Fruit fly (Drosophila melanogaster) whole organism: ENCODE results near the gene Zip99C.

Source experiments
- CG8478 ChIP-seq: fragments of >200 bp; optimal IDR thresholded peaks from 2 replicates; lab custom pipeline; 2018; ENCODE audit warnings: inconsistent platforms
- Dll ChIP-seq: fragments of >200 bp; optimal IDR thresholded peaks from 2 replicates; lab custom pipeline; 2017
- EcR ChIP-seq, 2 experiments: fragments of >200 bp; optimal IDR thresholded peaks; 2 replicates each; lab custom pipeline; 2017; ENCODE audit warnings: missing biosample characterization in 2 of 2, missing genetic modification characterization in 2 of 2, missing genetic modification reagents in 2 of 2
- pan ChIP-seq: fragments of >200 bp; optimal IDR thresholded peaks from 2 replicates; lab custom pipeline; 2017
- psq ChIP-seq: fragments of >200 bp; optimal IDR thresholded peaks from 2 replicates; lab custom pipeline; 2017
- usp ChIP-seq: fragments of >200 bp; optimal IDR thresholded peaks from 2 replicates; lab custom pipeline; 2017; ENCODE audit warnings: missing biosample characterization, missing genetic modification characterization, mixed read lengths

The Zip99C gene

dm6 chr3R:29818434-29819268, 50.0 kb downstream of the Zip99C start, which contains the start of gene neo:
Gene neo, plus strand, starts transcription at chr3R:29819131.
- TF ChIP-seq CG8478 (lab: Kevin White, UChicago) (no peak), Dll (lab: Kevin White, UChicago) (peak; percentile 16)

DNA sequence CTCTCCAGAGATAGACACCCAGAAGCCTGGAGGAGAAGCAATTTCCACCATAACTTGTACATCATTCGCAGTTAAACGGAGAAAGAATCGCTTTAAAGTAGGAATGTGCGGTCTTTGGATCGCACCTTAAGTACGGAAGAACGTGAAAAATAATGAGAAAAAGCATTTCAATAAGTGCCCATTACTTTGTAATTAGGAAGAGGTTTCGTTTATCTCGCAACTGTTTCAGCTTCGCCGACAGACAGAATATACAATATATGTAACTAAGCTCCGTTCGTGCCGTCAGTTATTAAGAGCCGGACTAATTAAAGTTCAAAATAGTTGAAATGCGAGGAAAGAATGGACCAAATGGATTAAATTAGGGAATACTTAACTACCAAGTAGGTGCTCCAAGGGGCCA, 51.0 kb downstream of the Zip99C start, which contains the start of gene CG7829:
CG7829 (minus strand) TSS at position 101 of the 400 bp plus-strand sequence.
- TF ChIP-seq Dll (lab: Kevin White, UChicago) (no peak), pan (lab: Kevin White, UChicago) (no peak), psq (no peak), usp (GFP tag; lab: Kevin White, UChicago) (no peak), EcR (GFP tag; optimal IDR thresholded peaks at IDR 0.05; lab: Kevin White, UChicago) (no peak), CG8478 (lab: Kevin White, UChicago) (no peak)

- TF ChIP-seq Dll (lab: Kevin White, UChicago) (no peak), pan (lab: Kevin White, UChicago) (no peak)
These were observed 52.4 kb downstream of the Zip99C start, which contains the start of gene Vps16B for dm6 chr3R:29816266-29816665. Gene Vps16B, minus strand, starts transcription at chr3R:29816451.
